Fruit fly (Drosophila melanogaster) whole organism, adult: ENCODE measurements around the gene CG5665.

ENCODE experiments used
- CG11617 ChIP-seq: fragments of 200-800 bp; sonication (Bioruptor generic); optimal IDR thresholded peaks from 2 replicates; lab custom pipeline; 2017; ENCODE audit warnings: mild to moderate bottlenecking, missing biosample characterization, missing genetic modification reagents, missing genetic modification characterization
- CG1620 ChIP-seq: fragments of 200-800 bp; sonication (Bioruptor generic); optimal IDR thresholded peaks from 2 replicates; lab custom pipeline; 2016; ENCODE audit warnings: missing biosample characterization, missing genetic modification characterization
- CG33017 ChIP-seq: fragments of 200-800 bp; sonication (Bioruptor generic); optimal IDR thresholded peaks from 2 replicates; lab custom pipeline; 2018; ENCODE audit warnings: missing biosample characterization, mild to moderate bottlenecking, missing genetic modification characterization, moderate library complexity
- CG7101 ChIP-seq: fragments of 200-800 bp; sonication (Bioruptor generic); optimal IDR thresholded peaks from 2 replicates; lab custom pipeline; 2018; ENCODE audit warnings: missing biosample characterization, mild to moderate bottlenecking, missing genetic modification characterization, moderate library complexity
- Clk ChIP-seq: fragments of 200-800 bp; sonication (Bioruptor generic); optimal IDR thresholded peaks from 2 replicates; lab custom pipeline; 2017; ENCODE audit warnings: missing biosample characterization, missing genetic modification characterization
- Crg-1 ChIP-seq: fragments of 200-800 bp; sonication (Bioruptor generic); optimal IDR thresholded peaks from 2 replicates; lab custom pipeline; 2016; ENCODE audit warnings: missing biosample characterization, missing genetic modification characterization
- Hr96 ChIP-seq: fragments of 200-800 bp; sonication (Bioruptor generic); optimal IDR thresholded peaks from 2 replicates; lab custom pipeline; 2016; ENCODE audit warnings: missing biosample characterization, missing genetic modification characterization
- bab1 ChIP-seq: fragments of 200-800 bp; sonication (Bioruptor generic); optimal IDR thresholded peaks from 3 replicates; lab custom pipeline; 2019; ENCODE audit warnings: missing biosample characterization, mild to moderate bottlenecking, missing genetic modification characterization, moderate library complexity
- pad ChIP-seq: fragments of 200-800 bp; sonication (Bioruptor generic); optimal IDR thresholded peaks from 3 replicates; lab custom pipeline; 2017; ENCODE audit warnings: missing biosample characterization, missing genetic modification characterization, mild to moderate bottlenecking, moderate library complexity, missing genetic modification reagents
- tj ChIP-seq: fragments of 200-800 bp; sonication (Bioruptor generic); optimal IDR thresholded peaks from 3 replicates; lab custom pipeline; 2017; ENCODE audit warnings: missing biosample characterization, mild to moderate bottlenecking, missing genetic modification characterization, moderate library complexity
- toe ChIP-seq: fragments of 200-800 bp; sonication (Bioruptor generic); optimal IDR thresholded peaks from 2 replicates; lab custom pipeline; 2016; ENCODE audit warnings: missing biosample characterization, missing genetic modification characterization

DNA sequence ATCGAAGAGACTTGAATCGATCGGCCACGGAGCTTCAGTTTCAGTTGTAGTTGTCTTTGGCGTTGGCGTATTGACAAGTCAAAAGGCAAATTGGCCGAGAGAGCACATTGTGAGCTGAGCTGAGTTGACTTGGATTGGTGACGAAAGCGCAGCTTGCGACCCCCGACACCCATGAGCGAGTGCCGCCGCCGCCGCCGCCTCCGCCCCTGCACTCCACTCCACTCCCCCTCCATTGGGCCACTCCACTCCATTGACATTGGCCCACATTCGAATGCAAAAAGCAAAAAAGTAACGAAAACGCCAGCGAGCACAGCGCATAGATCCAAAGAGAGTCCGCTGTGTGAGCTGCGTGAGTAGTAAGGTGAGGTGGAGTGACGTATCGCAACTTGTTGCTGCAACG, 39.5 kb downstream of the CG5665 start:
- TF ChIP-seq CG1620 (GFP tag; lab: Kevin White, UChicago) (no peak), Crg-1 (GFP tag; lab: Kevin White, UChicago) (no peak), tj (GFP tag; lab: Kevin White, UChicago) (peak; percentile 43), CG11617 (no peak), toe (GFP tag; lab: Kevin White, UChicago) (no peak), CG33017 (tag; lab: Kevin White, UChicago) (no peak), bab1 (no peak), Hr96 (GFP tag; lab: Kevin White, UChicago) (no peak), CG7101 (no peak), Clk (no peak), pad (GFP tag; lab: Kevin White, UChicago) (no peak)
